Fruit fly (Drosophila melanogaster): ENCODE measurements around the gene CIA30.

dm6 chr3R:29770930-29771329, 34.2 kb downstream of the CIA30 start:
- TF ChIP-seq vri (GFP tag; optimal IDR thresholded peaks at IDR 0.05) (no peak), CG4318 (GFP tag; optimal IDR thresholded peaks at IDR 0.05) (no peak), pdm3 (GFP tag; optimal IDR thresholded peaks at IDR 0.05) (no peak), CG6854 (GFP tag; optimal IDR thresholded peaks at IDR 0.05) (no peak), CG8119 (GFP tag; IDR thresholded peaks at IDR 0.05) (no peak), Hr38 (GFP tag; optimal IDR thresholded peaks at IDR 0.05) (no peak), dsx (GFP tag; optimal IDR thresholded peaks at IDR 0.05; ENCODE audit: poor library complexity, severe bottlenecking) (no peak), CG3919 (GFP tag; optimal IDR thresholded peaks at IDR 0.05) (no peak), CG15336 (GFP tag; IDR thresholded peaks at IDR 0.05) (no peak)

Data from whole organism, prepupa.